Fruit fly (Drosophila melanogaster): Measurements from ENCODE around the gene CG44227.
A peak's percentile ranks its signal among the peaks of the same experiment; 100 is the strongest.

CG44227 gene

DNA sequence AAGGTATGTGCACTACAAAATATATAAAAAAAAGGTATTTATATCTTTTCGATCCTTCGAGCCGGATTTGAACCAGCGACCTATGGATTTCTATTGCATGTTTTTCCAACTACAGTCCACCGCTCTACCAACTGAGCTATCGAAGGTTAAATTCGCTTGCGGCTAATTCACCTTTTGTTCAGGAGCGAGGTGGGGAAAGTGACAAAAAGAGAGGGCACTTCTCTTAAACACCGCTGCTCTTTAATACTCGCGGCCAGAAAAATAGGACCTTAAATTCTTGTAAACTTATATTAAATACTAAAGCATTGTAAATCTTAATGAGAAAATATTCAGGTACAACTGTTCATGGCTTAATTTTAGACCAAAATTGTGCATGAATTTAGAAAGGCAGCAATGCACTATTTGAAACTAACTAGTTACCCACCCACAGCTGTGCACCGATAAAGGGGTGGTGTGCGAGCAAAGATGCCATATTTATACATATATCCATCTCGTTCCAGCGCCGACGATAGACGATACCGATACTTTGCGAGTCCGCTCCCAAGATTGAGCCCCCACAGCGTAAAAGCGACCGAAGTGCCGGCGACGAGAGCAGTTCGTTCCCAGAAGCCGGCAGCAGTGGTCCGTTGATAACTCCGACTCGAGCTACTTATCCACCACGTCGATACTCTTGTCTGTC is 15.8 kb downstream of the CG44227 start:
- peak; percentile 98 for TF ChIP-seq noc (tag; optimal IDR thresholded peaks at IDR 0.05)

DNA sequence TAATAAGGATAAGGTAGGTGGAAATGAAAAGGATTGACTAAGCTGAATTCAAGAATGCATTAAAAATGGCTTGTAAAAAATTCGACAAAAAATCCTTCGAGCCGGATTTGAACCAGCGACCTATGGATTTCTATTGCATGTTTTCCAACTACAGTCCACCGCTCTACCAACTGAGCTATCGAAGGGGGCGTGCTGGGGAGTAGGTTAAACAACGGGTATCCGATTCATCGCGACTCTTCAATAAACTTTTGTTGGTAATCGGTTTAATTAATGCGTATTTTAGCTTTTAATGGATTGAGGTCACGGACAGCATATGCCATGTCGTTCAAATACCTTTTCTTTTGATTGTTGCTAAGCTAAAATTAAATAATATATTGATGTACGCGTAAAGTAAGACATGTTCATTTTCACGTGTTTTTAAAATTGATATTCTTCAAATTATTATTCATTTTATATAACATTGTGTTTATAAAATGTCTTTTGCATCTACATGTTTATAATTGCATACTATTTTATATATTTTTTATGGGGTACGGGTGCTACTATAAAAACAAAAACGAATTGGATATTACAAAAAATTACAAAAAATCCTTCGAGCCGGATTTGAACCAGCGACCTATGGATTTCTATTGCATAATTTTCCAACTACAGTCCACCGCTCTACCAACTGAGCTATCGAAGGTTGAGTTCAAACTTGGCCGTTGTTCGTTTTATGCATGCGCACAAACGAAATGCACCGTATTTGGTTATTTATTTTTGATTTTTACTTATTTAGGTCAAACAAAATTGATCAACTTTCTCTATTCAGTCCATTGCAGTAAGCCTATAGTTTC is 16.7 kb downstream of the CG44227 start:
- peak; percentile 15 for TF ChIP-seq noc (tag; optimal IDR thresholded peaks at IDR 0.05)

DNA sequence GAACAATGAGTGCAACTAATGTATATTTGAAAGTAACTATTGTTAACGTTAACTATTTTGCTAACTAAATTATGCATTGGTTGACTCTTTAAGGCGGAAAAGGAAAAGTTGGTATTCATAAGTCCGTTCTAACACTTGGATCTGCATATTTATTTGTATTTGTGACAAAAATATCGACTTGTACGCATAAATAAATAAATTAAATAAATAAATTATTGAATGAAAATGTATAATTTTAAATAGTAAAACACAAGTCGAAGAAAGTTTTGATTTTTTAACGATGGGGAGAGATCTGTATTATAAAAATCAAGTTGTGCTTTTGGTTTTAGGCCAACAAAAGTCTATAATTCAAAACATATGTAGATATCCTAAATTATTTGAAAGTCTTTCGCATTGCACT is 17.4 kb downstream of the CG44227 start, which contains the start of gene CG8036:
CG8036 (plus strand) TSS at position 301 of the 400 bp plus-strand sequence.
- TF ChIP-seq noc (tag; optimal IDR thresholded peaks at IDR 0.05) = no peak

DNA sequence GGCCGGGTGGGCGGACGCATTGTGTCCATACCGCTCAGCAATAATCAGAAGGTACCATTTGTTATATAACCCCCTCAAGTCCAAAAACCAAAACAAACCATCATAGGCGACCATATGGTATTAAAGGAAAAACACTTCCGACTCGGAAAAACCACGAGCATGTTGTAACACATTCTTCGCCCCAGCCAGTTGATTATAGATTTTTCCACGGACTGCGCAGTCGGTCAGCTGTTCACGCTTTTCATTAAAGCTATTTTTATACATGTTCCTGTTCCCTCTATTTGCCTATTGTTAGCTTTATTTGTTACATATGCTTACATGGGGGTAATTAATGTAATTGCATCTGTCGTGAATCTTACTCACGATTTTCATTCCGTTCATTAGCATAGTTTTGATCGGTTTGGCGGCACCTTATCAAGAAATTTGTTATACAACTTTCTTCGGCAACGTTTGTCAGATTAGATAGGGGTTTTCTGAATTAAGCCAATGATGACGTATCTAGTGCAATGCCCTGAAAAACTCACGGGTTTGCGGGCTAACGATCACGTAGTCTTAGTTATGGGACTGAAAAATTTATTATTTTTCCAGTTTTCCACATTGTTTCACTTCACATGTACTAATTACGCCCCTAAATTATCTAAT is 20.2 kb downstream of the CG44227 start:
- TF ChIP-seq noc (tag; optimal IDR thresholded peaks at IDR 0.05) = no peak

DNA sequence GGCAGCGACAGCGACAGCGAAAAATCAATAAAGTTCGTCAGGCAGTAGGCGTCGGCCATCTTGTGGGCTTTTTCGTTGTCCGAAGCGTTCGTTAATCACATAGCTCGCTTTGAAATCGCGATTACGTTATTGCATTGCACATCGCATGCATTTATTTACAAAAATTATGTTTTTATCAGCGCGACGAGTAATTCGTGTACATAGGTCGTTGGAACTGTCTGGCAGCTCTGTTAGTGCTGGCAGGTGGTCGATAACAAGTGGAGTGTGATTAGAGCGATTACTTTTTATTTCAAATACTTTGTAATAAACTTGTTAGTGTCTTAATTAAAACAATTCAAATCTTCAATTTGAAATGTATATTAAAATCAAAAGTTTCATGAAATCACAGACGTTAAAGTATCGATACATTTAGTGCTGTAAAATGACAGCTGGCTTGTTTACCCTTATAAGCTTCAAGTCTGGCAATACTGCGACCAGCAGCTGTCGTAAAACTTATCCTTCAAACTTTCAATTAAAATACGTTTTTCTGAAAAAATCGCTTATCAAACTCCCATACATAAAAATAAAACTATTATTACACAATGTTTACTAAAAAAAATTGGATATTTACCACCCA is 21.2 kb downstream of the CG44227 start, which contains the start of gene CG8032:
CG8032 (plus strand) TSS at position 448 of the 616 bp plus-strand sequence.
- TF ChIP-seq noc (tag; optimal IDR thresholded peaks at IDR 0.05) = peak; percentile 52

DNA sequence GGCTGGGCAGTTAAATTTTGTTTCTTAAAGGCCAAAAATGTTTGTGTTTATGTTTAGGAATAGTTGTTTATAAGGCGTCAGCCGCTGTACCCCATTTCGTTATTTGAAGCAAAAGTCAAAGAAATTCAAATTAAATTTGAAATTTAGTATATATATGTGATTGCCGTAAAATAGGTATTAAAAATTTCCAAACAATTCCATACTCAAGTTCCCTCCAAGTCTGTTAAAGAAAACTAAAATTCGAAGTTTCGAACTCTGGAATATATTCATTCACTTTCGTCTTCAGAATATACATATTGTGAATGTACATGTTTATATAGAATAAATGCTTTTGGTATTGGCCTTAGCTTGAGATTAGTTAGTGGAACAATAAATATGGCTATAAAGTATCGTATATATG is 24.3 kb downstream of the CG44227 start, which contains the start of gene bel:
bel (minus strand) TSS at position 101 of the 400 bp plus-strand sequence.
- no peak for TF ChIP-seq noc (tag; optimal IDR thresholded peaks at IDR 0.05)

DNA sequence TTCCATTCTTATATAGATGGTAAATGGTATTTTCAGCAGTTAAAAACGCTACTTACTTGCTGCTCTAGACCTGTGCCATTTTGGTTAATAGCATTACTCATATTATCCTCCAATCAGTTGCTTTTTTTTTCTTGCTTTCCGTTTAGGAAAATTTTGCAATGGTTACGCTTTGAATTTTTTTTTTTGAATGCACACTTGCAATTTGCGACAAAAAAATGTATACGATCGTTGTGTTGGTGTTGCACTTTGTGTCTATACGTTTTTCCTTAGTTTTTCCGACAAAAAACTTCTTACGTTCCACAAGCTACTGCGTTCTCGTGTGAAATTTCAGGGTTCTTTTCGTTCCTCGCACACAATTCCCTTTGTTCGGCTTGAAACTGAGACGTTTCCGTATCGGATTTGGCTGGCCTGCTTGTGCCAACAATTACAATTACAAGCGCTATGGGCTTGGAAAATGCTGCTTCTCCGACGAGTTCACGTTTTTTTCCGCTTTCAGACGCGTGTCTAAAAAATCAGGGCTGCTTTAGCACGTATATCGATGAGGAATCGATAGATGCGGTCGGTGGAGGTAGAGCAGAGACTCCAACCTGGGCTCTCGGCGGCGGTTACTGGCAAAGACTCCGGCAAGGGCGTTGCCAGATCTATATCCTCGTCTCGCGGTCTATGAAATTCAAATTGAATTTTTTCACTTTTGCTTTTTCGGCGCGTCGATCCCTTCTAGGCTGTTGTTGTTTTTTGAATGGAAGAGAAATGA is 24.9 kb downstream of the CG44227 start:
- TF ChIP-seq noc (tag; optimal IDR thresholded peaks at IDR 0.05) = peak; percentile 7

DNA sequence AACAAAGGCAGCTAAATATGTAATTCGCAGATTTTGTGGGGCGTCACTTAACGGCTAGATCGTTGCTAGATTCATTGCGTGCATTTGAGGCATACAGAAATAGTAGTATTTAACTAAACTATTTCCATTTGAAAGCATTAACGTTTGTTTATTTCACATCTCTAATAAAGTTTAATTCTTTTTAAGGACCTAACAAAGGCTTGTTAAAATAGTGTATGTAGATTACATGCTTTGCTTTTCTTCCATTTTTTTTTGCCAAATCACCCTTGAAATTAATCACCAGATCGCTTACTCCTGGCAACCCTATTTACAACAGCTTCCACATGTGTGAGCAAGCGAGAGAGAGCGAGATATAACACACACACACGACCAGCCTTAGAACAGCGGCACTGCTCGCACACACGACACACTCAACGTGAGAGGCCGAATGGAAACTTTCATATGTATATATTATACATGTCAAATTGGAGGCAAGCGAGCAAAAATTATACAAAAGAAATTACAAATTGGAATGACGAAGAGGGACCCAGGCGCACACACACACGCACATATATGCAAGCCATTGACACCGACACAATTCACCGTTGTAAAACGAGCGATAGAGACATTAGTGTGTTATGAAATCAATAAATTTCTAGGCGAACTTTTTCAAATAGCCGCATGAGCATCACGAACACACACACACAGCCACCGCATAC is 25.6 kb downstream of the CG44227 start:
- TF ChIP-seq noc (tag; optimal IDR thresholded peaks at IDR 0.05) = peak; percentile 62

DNA sequence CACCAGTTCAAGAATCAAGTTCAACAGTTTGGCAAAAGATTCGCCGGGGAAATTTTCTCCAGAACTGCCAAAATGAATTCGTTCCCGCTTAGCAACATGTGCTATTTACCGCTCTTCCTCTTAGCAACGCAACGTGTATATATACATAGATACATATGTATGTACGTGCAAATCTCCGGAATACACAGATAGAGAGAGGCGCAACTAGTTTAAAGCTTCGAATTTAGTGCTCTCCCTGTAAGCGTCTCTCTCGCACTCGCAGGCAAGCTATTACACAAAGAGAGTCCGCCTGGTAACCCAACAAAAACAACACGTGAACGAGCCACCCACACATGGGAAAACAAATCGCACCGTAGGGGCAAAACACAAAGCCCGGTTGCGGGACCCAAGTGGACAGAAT is 26.3 kb downstream of the CG44227 start:
- TF ChIP-seq noc (tag; optimal IDR thresholded peaks at IDR 0.05) = no peak

DNA sequence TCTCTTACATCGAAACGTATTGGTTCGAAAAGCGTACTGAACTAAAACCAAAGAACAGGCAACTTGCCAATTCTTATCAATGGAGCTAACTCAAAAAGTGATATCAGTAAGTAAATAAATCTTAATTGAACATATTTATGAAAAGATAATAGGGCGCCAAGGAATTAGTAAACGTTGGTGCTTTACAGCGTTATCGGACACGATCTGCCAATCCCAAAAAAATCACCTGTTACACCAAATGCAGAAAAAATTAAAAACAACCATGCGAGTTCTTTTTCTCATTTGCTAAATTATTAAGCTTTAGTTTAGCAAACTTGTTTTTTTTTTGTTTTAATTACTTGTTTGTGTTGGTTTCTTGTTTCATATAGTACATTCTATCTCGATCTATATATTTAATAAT is 30.3 kb downstream of the CG44227 start, which contains the start of gene CG42489:
CG42489 (minus strand) TSS at position 101 of the 400 bp plus-strand sequence.
- TF ChIP-seq noc (tag; optimal IDR thresholded peaks at IDR 0.05) = no peak

DNA sequence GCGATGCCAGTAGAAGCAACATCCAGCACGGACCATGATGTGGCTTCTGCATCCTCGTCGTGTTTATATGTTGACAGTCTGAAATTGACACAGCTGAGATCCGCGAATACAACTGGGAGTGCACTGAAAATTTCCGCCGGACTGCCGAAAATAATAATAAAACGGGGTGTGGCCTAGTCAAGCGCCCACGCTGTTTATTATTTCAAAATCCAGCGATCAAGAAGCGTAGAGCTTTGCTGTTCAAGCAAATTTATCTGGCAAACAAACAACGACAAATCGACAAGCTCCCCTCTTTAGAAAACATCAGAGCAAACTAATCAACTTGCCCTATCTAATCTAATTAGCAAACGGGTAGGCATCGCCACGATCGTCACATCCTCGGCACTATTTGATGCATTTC is 30.9 kb downstream of the CG44227 start:
- no peak for TF ChIP-seq noc (tag; optimal IDR thresholded peaks at IDR 0.05)

DNA sequence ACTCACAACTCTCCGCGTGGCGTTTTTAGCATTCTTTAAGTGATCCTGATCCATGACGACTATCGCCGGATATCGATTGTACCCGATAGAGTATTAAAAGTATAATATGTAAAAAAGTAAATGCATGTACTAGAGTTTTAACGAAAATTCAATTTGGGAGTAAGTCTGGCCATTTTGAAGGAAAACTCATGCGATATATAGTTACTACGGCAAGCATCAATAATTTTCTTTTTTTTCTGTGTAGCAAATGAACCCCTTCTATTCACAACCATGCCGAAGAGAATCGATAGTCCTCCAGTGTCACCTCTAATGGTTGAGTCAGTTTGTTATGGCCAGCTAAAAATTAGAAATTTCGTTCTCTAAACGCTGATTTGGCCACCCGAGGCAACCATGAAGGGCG is 32.2 kb downstream of the CG44227 start, which contains the start of the genes Sys1 and Dhod:
Sys1 (plus strand) TSS at position 91 of the 400 bp plus-strand sequence.
Dhod (minus strand) TSS at position 186 of the 400 bp plus-strand sequence.
- TF ChIP-seq noc (tag; optimal IDR thresholded peaks at IDR 0.05) = peak; percentile 77

DNA sequence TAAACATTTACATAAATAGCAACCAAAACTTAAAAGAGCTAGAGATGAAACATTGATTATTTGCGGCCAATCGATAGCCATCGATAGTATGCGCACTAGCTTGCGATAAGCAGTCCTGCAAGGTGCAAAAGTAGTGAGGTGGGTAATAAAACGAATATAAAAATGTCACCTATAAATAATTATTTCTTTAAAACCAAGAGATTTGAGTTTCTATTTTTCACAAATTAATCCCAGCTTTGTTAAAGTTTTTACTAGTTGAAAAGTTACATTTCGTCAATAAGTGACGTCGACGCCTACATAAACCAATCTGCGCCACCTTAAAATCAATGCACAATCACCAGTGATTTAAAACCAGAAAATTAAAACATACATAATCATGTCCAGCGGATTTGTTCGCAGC is 34.2 kb downstream of the CG44227 start, which contains the start of the genes Mkk4 and SLIRP2:
Mkk4 (minus strand) TSS at position 56 of the 400 bp plus-strand sequence.
SLIRP2 (plus strand) TSS at position 344 of the 400 bp plus-strand sequence.
- peak; percentile 98 for TF ChIP-seq noc (tag; optimal IDR thresholded peaks at IDR 0.05)
